Fruit fly (Drosophila melanogaster) whole organism, embryonic: ENCODE measurements around the gene a10.

Experiments
- Bdp1 ChIP-seq: fragments of 200-800 bp; sonication (Bioruptor generic); optimal IDR thresholded peaks from 3 replicates; lab custom pipeline; 2016; ENCODE audit warnings: missing biosample characterization, missing genetic modification characterization
- CG12236 ChIP-seq: fragments of 200-800 bp; sonication (Bioruptor generic); optimal IDR thresholded peaks from 2 replicates; lab custom pipeline; 2016; ENCODE audit warnings: missing biosample characterization, missing genetic modification characterization
- CG1233 ChIP-seq: fragments of 200-800 bp; sonication (Bioruptor generic); optimal IDR thresholded peaks from 4 replicates; lab custom pipeline; 2018; ENCODE audit warnings: missing biosample characterization, mild to moderate bottlenecking, missing genetic modification characterization
- CG15696 ChIP-seq: fragments of 200-800 bp; sonication (Bioruptor generic); optimal IDR thresholded peaks from 2 replicates; lab custom pipeline; 2019; ENCODE audit warnings: missing biosample characterization, mild to moderate bottlenecking, missing genetic modification characterization, moderate library complexity
- CG1647 ChIP-seq: fragments of 200-800 bp; sonication (Bioruptor generic); optimal IDR thresholded peaks from 3 replicates; lab custom pipeline; 2016; ENCODE audit warnings: missing biosample characterization, missing genetic modification characterization
- CG17802 ChIP-seq: fragments of 200-800 bp; sonication (Bioruptor generic); optimal IDR thresholded peaks from 2 replicates; lab custom pipeline; 2018; ENCODE audit warnings: missing biosample characterization, mild to moderate bottlenecking, missing genetic modification characterization, moderate library complexity
- CG17912 ChIP-seq: fragments of 200-800 bp; sonication (Bioruptor generic); optimal IDR thresholded peaks from 2 replicates; lab custom pipeline; 2018; ENCODE audit warnings: missing biosample characterization, mild to moderate bottlenecking, missing genetic modification characterization
- CG18619 ChIP-seq: fragments of 200-800 bp; sonication (Bioruptor generic); optimal IDR thresholded peaks from 3 replicates; lab custom pipeline; 2017; ENCODE audit warnings: missing biosample characterization, mild to moderate bottlenecking, missing genetic modification characterization
- CG30431 ChIP-seq: fragments of 200-800 bp; sonication (Bioruptor generic); optimal IDR thresholded peaks from 2 replicates; lab custom pipeline; 2017; ENCODE audit warnings: missing biosample characterization, missing genetic modification characterization
- CG3281 ChIP-seq: fragments of 200-800 bp; sonication (Bioruptor generic); optimal IDR thresholded peaks from 3 replicates; lab custom pipeline; 2017; ENCODE audit warnings: missing biosample characterization, mild to moderate bottlenecking, missing genetic modification characterization
- CG3847 ChIP-seq: fragments of 200-800 bp; sonication (Bioruptor generic); IDR thresholded peaks from 2 replicates; pipeline ENCODE4 v1.3.6; 2022; ENCODE audit warnings: missing biosample characterization, missing genetic modification characterization
- CG42726 ChIP-seq: fragments of 200-800 bp; sonication (Bioruptor generic); IDR thresholded peaks from 2 replicates; pipeline ENCODE4 v1.3.6; 2022; ENCODE audit warnings: missing biosample characterization, missing genetic modification characterization; ENCODE audit not compliant: partially characterized antibody
- CG4404 ChIP-seq: fragments of 200-800 bp; sonication (Bioruptor generic); IDR thresholded peaks from 2 replicates; pipeline ENCODE4 v1.3.6; 2022; ENCODE audit warnings: missing biosample characterization, missing genetic modification characterization
- CG4820 ChIP-seq: fragments of 200-800 bp; sonication (Bioruptor generic); optimal IDR thresholded peaks from 3 replicates; lab custom pipeline; 2016; ENCODE audit warnings: missing biosample characterization, missing genetic modification characterization
- CG6683 ChIP-seq: fragments of 200-800 bp; sonication (Bioruptor generic); optimal IDR thresholded peaks from 2 replicates; lab custom pipeline; 2017; ENCODE audit warnings: missing biosample characterization, mild to moderate bottlenecking, missing genetic modification characterization, missing genetic modification reagents
- CG7357 ChIP-seq: fragments of 200-800 bp; sonication (Bioruptor generic); IDR thresholded peaks from 3 replicates; pipeline ENCODE4 v1.3.6; 2022; ENCODE audit warnings: missing biosample characterization, missing genetic modification characterization
- CG7786 ChIP-seq: fragments of 200-800 bp; sonication (Bioruptor generic); optimal IDR thresholded peaks from 2 replicates; lab custom pipeline; 2016; ENCODE audit warnings: missing biosample characterization, missing genetic modification characterization
- CG7987 ChIP-seq: fragments of 200-800 bp; sonication (Bioruptor generic); optimal IDR thresholded peaks from 2 replicates; lab custom pipeline; 2018; ENCODE audit warnings: missing biosample characterization, mild to moderate bottlenecking, missing genetic modification characterization, moderate library complexity
- CkIIα-i1 ChIP-seq: fragments of 200-800 bp; sonication (Bioruptor generic); IDR thresholded peaks from 2 replicates; pipeline ENCODE4 v1.3.6; 2022; ENCODE audit warnings: missing biosample characterization, missing genetic modification characterization
- Dll ChIP-seq: fragments of 200-800 bp; sonication (Bioruptor generic); IDR thresholded peaks from 4 replicates; pipeline ENCODE4 v1.3.6; 2022; ENCODE audit warnings: missing biosample characterization, missing genetic modification characterization; ENCODE audit not compliant: partially characterized antibody
- E2f2 ChIP-seq: fragments of 200-800 bp; sonication (Bioruptor generic); IDR thresholded peaks from 2 replicates; pipeline ENCODE4 v1.3.6; 2022; ENCODE audit warnings: missing biosample characterization, missing genetic modification characterization
- Fer1 ChIP-seq: fragments of 200-800 bp; sonication (Bioruptor generic); optimal IDR thresholded peaks from 2 replicates; lab custom pipeline; 2017; ENCODE audit warnings: missing biosample characterization, mild to moderate bottlenecking, missing genetic modification characterization
- HmgZ ChIP-seq: fragments of 200-800 bp; sonication (Bioruptor generic); optimal IDR thresholded peaks from 2 replicates; lab custom pipeline; 2018; ENCODE audit warnings: missing biosample characterization, mild to moderate bottlenecking, missing genetic modification characterization
- NFAT ChIP-seq: fragments of 200-800 bp; sonication (Bioruptor generic); IDR thresholded peaks from 2 replicates; pipeline ENCODE4 v1.3.6; 2022; ENCODE audit warnings: missing biosample characterization, missing genetic modification characterization
- Poxn ChIP-seq: fragments of 200-800 bp; sonication (Bioruptor generic); IDR thresholded peaks from 2 replicates; pipeline ENCODE4 v1.3.6; 2022; ENCODE audit warnings: missing biosample characterization, missing genetic modification characterization
- Rx ChIP-seq: fragments of 200-800 bp; sonication (Bioruptor generic); IDR thresholded peaks from 2 replicates; pipeline ENCODE4 v1.3.6; 2022; ENCODE audit warnings: missing biosample characterization, missing genetic modification characterization
- Side ChIP-seq: fragments of 200-800 bp; sonication (Bioruptor generic); optimal IDR thresholded peaks from 2 replicates; lab custom pipeline; 2016; ENCODE audit warnings: missing biosample characterization, missing genetic modification characterization
- Taf1 ChIP-seq: fragments of 200-800 bp; sonication (Bioruptor generic); IDR thresholded peaks from 2 replicates; pipeline ENCODE4 v1.3.6; 2022; ENCODE audit warnings: missing biosample characterization, missing genetic modification characterization
- Xrp1 ChIP-seq: fragments of 200-800 bp; sonication (Bioruptor generic); IDR thresholded peaks from 2 replicates; pipeline ENCODE4 v1.3.6; 2022; ENCODE audit warnings: missing biosample characterization, missing genetic modification characterization
- bcd ChIP-seq: fragments of 200-800 bp; sonication (Bioruptor generic); optimal IDR thresholded peaks from 2 replicates; lab custom pipeline; 2017; ENCODE audit warnings: missing biosample characterization, mild to moderate bottlenecking, missing genetic modification characterization
- caup ChIP-seq: fragments of 200-800 bp; sonication (Bioruptor generic); optimal IDR thresholded peaks from 3 replicates; lab custom pipeline; 2017; ENCODE audit warnings: missing biosample characterization, mild to moderate bottlenecking, missing genetic modification characterization, moderate library complexity; ENCODE audit not compliant: severe bottlenecking
- corto ChIP-seq: fragments of 200-800 bp; sonication (Bioruptor generic); optimal IDR thresholded peaks from 2 replicates; lab custom pipeline; 2016; ENCODE audit warnings: missing biosample characterization, mild to moderate bottlenecking, missing genetic modification characterization, moderate library complexity
- croc ChIP-seq: fragments of 200-800 bp; sonication (Bioruptor generic); conservative IDR thresholded peaks from 3 replicates; pipeline ENCODE4 v1.3.6; 2022; ENCODE audit warnings: missing biosample characterization, missing genetic modification characterization
- dmrt99B ChIP-seq: fragments of 200-800 bp; sonication (Bioruptor generic); optimal IDR thresholded peaks from 2 replicates; lab custom pipeline; 2018; ENCODE audit warnings: missing biosample characterization, mild to moderate bottlenecking, missing genetic modification characterization, moderate library complexity
- exex ChIP-seq: fragments of 200-800 bp; sonication (Bioruptor generic); optimal IDR thresholded peaks from 4 replicates; lab custom pipeline; 2018; ENCODE audit warnings: missing biosample characterization, mild to moderate bottlenecking, missing genetic modification characterization, moderate library complexity
- gsb ChIP-seq: fragments of 200-800 bp; sonication (Bioruptor generic); IDR thresholded peaks from 2 replicates; pipeline ENCODE4 v1.3.6; 2022; ENCODE audit warnings: missing biosample characterization, missing genetic modification characterization
- inv ChIP-seq: fragments of 200-800 bp; sonication (Bioruptor generic); IDR thresholded peaks from 2 replicates; pipeline ENCODE4 v1.3.6; 2022; ENCODE audit warnings: missing biosample characterization, missing genetic modification characterization; ENCODE audit not compliant: partially characterized antibody
- lilli ChIP-seq: fragments of 200-800 bp; sonication (Bioruptor generic); optimal IDR thresholded peaks from 3 replicates; lab custom pipeline; 2016; ENCODE audit warnings: missing biosample characterization, missing genetic modification characterization
- maf-S ChIP-seq: fragments of 200-800 bp; sonication (Bioruptor generic); optimal IDR thresholded peaks from 2 replicates; lab custom pipeline; 2016; ENCODE audit warnings: missing biosample characterization, missing genetic modification characterization
- mld ChIP-seq: fragments of 200-800 bp; sonication (Bioruptor generic); IDR thresholded peaks from 3 replicates; pipeline ENCODE4 v1.3.6; 2022; ENCODE audit warnings: missing biosample characterization, missing genetic modification characterization; ENCODE audit not compliant: partially characterized antibody
- oc ChIP-seq: fragments of 200-800 bp; sonication (Bioruptor generic); optimal IDR thresholded peaks from 2 replicates; lab custom pipeline; 2018; ENCODE audit warnings: missing biosample characterization, mild to moderate bottlenecking, missing genetic modification characterization, moderate library complexity
- otp ChIP-seq: fragments of 200-800 bp; sonication (Bioruptor generic); IDR thresholded peaks from 3 replicates; pipeline ENCODE4, ENCODE4 v1.3.6; 2022; ENCODE audit warnings: missing biosample characterization, missing genetic modification characterization
- peb ChIP-seq: fragments of 200-800 bp; sonication (Bioruptor generic); IDR thresholded peaks from 2 replicates; pipeline ENCODE4 v1.3.6; 2022; ENCODE audit warnings: missing biosample characterization, missing genetic modification characterization
- sens-2 ChIP-seq: fragments of 200-800 bp; sonication (Bioruptor generic); IDR thresholded peaks from 2 replicates; pipeline ENCODE4 v1.3.6; 2022; ENCODE audit warnings: missing biosample characterization, missing genetic modification characterization
- sim ChIP-seq: fragments of 200-800 bp; sonication (Bioruptor generic); IDR thresholded peaks from 2 replicates; pipeline ENCODE4 v1.3.6; 2022; ENCODE audit warnings: missing biosample characterization, missing genetic modification characterization
- slbo ChIP-seq: fragments of 200-800 bp; sonication (Bioruptor generic); IDR thresholded peaks from 2 replicates; pipeline ENCODE4 v1.3.6; 2022; ENCODE audit warnings: missing biosample characterization, missing genetic modification characterization
- sqz ChIP-seq: fragments of 200-800 bp; sonication (Bioruptor generic); optimal IDR thresholded peaks from 3 replicates; lab custom pipeline; 2018; ENCODE audit warnings: missing biosample characterization, mild to moderate bottlenecking, missing genetic modification characterization
- sr ChIP-seq: fragments of 200-800 bp; sonication (Bioruptor generic); IDR thresholded peaks from 3 replicates; pipeline ENCODE4 v1.3.6; 2022; ENCODE audit warnings: missing biosample characterization, missing genetic modification characterization
- tgo ChIP-seq: fragments of 200-800 bp; sonication (Bioruptor generic); IDR thresholded peaks from 3 replicates; pipeline ENCODE4 v1.3.6; 2022; ENCODE audit warnings: missing biosample characterization, missing genetic modification characterization
- tup ChIP-seq: fragments of 200-800 bp; sonication (Bioruptor generic); optimal IDR thresholded peaks from 2 replicates; lab custom pipeline; 2016; ENCODE audit warnings: missing biosample characterization, mild to moderate bottlenecking, missing genetic modification characterization, moderate library complexity
- z ChIP-seq: fragments of 200-800 bp; sonication (Bioruptor generic); IDR thresholded peaks from 3 replicates; pipeline ENCODE4 v1.3.6; 2022; ENCODE audit warnings: missing biosample characterization, missing genetic modification characterization
- zen2 ChIP-seq: fragments of 200-800 bp; sonication (Bioruptor generic); IDR thresholded peaks from 3 replicates; pipeline ENCODE4 v1.3.6; 2022; ENCODE audit warnings: missing biosample characterization, missing genetic modification characterization; ENCODE audit not compliant: partially characterized antibody

The a10 gene

dm6 chr3L:17047811-17048239, 24.3 kb upstream of the a10 start (continued):
- no peak for TF ChIP-seq caup (GFP tag; lab: Kevin White, UChicago)
- TF ChIP-seq CG30431 (GFP tag; lab: Kevin White, UChicago) = no peak
- TF ChIP-seq Rx (GFP tag; lab: Robert Waterston, UW) = no peak
- TF ChIP-seq Poxn (GFP tag; lab: Robert Waterston, UW) = no peak
- TF ChIP-seq oc (tag; lab: Kevin White, UChicago) = no peak
- peak; percentile 5 for TF ChIP-seq CG18619 (GFP tag; lab: Kevin White, UChicago)
- no peak for TF ChIP-seq CG6683 (GFP tag; lab: Kevin White, UChicago)
- TF ChIP-seq CG3281 (GFP tag; lab: Kevin White, UChicago) = no peak
- peak; percentile 2 for TF ChIP-seq HmgZ (tag; lab: Kevin White, UChicago)
- TF ChIP-seq CG7357 (GFP tag; lab: Robert Waterston, UW) = no peak
- peak; percentile 47 for TF ChIP-seq Fer1
- TF ChIP-seq croc (GFP tag; lab: Robert Waterston, UW) = no peak
- no peak for TF ChIP-seq CG3847 (GFP tag; lab: Robert Waterston, UW)
- TF ChIP-seq CG7987 = peak; percentile 41
- TF ChIP-seq NFAT (GFP tag; lab: Robert Waterston, UW) = no peak
- no peak for TF ChIP-seq otp (GFP tag; lab: Robert Waterston, UW)
- TF ChIP-seq Bdp1 (GFP tag; lab: Kevin White, UChicago) = no peak
- TF ChIP-seq mld (GFP tag; lab: Robert Waterston, UW) = no peak
- TF ChIP-seq maf-S (GFP tag; lab: Kevin White, UChicago) = no peak
- TF ChIP-seq sqz (GFP tag; lab: Kevin White, UChicago) = peak; percentile 70
- no peak for TF ChIP-seq z (GFP tag; lab: Robert Waterston, UW)
- no peak for TF ChIP-seq E2f2 (GFP tag; lab: Robert Waterston, UW)
- no peak for TF ChIP-seq CG4404 (GFP tag; lab: Robert Waterston, UW)
- TF ChIP-seq CG7786 = no peak
- no peak for TF ChIP-seq Taf1
- no peak for TF ChIP-seq CkIIα-i1 (GFP tag; lab: Robert Waterston, UW)
- no peak for TF ChIP-seq Side (GFP tag; lab: Kevin White, UChicago)
- peak; percentile 30; the same call in 1 of the 2 replicates for TF ChIP-seq Xrp1 (GFP tag; lab: Robert Waterston, UW)
- no peak for TF ChIP-seq tup (GFP tag; lab: Kevin White, UChicago)
- TF ChIP-seq zen2 = no peak
- no peak for TF ChIP-seq Dll
- peak; percentile 9 for TF ChIP-seq CG15696
- no peak for TF ChIP-seq CG42726 (GFP tag; lab: Robert Waterston, UW)
- no peak for TF ChIP-seq CG1233 (GFP tag; lab: Kevin White, UChicago)
- TF ChIP-seq peb (GFP tag; lab: Robert Waterston, UW) = no peak
- no peak for TF ChIP-seq corto
- no peak for TF ChIP-seq CG17912
- TF ChIP-seq exex (tag; lab: Kevin White, UChicago) = no peak
- TF ChIP-seq slbo = no peak
- TF ChIP-seq lilli (GFP tag; lab: Kevin White, UChicago) = no peak
- TF ChIP-seq inv (GFP tag; lab: Robert Waterston, UW) = no peak
- no peak for TF ChIP-seq CG1647 (GFP tag; lab: Kevin White, UChicago)
- peak; percentile 8 for TF ChIP-seq CG4820 (GFP tag; lab: Kevin White, UChicago)
- no peak for TF ChIP-seq sim (GFP tag; lab: Robert Waterston, UW)
- TF ChIP-seq sens-2 (GFP tag; lab: Robert Waterston, UW) = no peak
- no peak for TF ChIP-seq dmrt99B (tag; lab: Kevin White, UChicago)
- TF ChIP-seq tgo (GFP tag; lab: Robert Waterston, UW) = no peak
- TF ChIP-seq bcd (GFP tag; lab: Kevin White, UChicago) = no peak
- no peak for TF ChIP-seq gsb (GFP tag; lab: Robert Waterston, UW)
- no peak for TF ChIP-seq CG17802 (tag; lab: Kevin White, UChicago)
- TF ChIP-seq CG12236 (GFP tag; lab: Kevin White, UChicago) = no peak
- TF ChIP-seq sr (GFP tag; lab: Robert Waterston, UW) = peak; percentile 48; the same call in 2 of the 3 replicates
